Fruit fly (Drosophila melanogaster) whole organism, embryonic: ENCODE results near the gene dpr9.
A peak's percentile ranks its signal among the peaks of the same experiment; 100 is the strongest.

ENCODE experiments used
- Adf1 ChIP-seq: fragments of 200-800 bp; sonication (Bioruptor generic); IDR thresholded peaks from 2 replicates; pipeline ENCODE4 v1.3.6; 2022; ENCODE audit warnings: missing biosample characterization, missing genetic modification characterization
- Atf-2 ChIP-seq: fragments of 200-800 bp; sonication (Bioruptor generic); optimal IDR thresholded peaks from 2 replicates; lab custom pipeline; 2016; ENCODE audit warnings: missing biosample characterization, missing genetic modification characterization
- CG13287 ChIP-seq: fragments of 200-800 bp; sonication (Bioruptor generic); IDR thresholded peaks from 2 replicates; pipeline ENCODE4 v1.3.6; 2022; ENCODE audit warnings: missing biosample characterization, missing genetic modification characterization; ENCODE audit not compliant: partially characterized antibody
- CG1647 ChIP-seq: fragments of 200-800 bp; sonication (Bioruptor generic); optimal IDR thresholded peaks from 3 replicates; lab custom pipeline; 2016; ENCODE audit warnings: missing biosample characterization, missing genetic modification characterization
- CG2129 ChIP-seq: fragments of 200-800 bp; sonication (Bioruptor generic); IDR thresholded peaks from 2 replicates; pipeline ENCODE4 v1.3.6; 2022; ENCODE audit warnings: missing biosample characterization, missing genetic modification characterization; ENCODE audit not compliant: partially characterized antibody
- CG31365 ChIP-seq: fragments of 200-800 bp; sonication (Bioruptor generic); optimal IDR thresholded peaks from 2 replicates; lab custom pipeline; 2018; ENCODE audit warnings: missing biosample characterization, mild to moderate bottlenecking, missing genetic modification characterization
- CG7745 ChIP-seq: fragments of 200-800 bp; sonication (Bioruptor generic); optimal IDR thresholded peaks from 2 replicates; lab custom pipeline; 2018; ENCODE audit warnings: missing biosample characterization, mild to moderate bottlenecking, missing genetic modification characterization, moderate library complexity
- CG8089 ChIP-seq: fragments of 200-800 bp; sonication (Bioruptor generic); optimal IDR thresholded peaks from 3 replicates; lab custom pipeline; 2016; ENCODE audit warnings: missing biosample characterization, missing genetic modification characterization
- CG8359 ChIP-seq: fragments of 200-800 bp; sonication (Bioruptor generic); optimal IDR thresholded peaks from 2 replicates; lab custom pipeline; 2017; ENCODE audit warnings: missing biosample characterization, mild to moderate bottlenecking, missing genetic modification characterization, borderline replicate concordance
- CG8478 ChIP-seq: fragments of >200 bp; optimal IDR thresholded peaks from 2 replicates; lab custom pipeline; 2018
- Drgx ChIP-seq: fragments of 200-800 bp; sonication (Bioruptor generic); IDR thresholded peaks from 2 replicates; pipeline ENCODE4 v1.3.6; 2022; ENCODE audit warnings: missing biosample characterization, missing genetic modification characterization
- Ets65A ChIP-seq: fragments of 200-800 bp; sonication (Bioruptor generic); peaks from one replicate; lab custom pipeline; 2016; ENCODE audit warnings: missing biosample characterization, missing genetic modification characterization
- Fer1 ChIP-seq: fragments of 200-800 bp; sonication (Bioruptor generic); optimal IDR thresholded peaks from 2 replicates; lab custom pipeline; 2017; ENCODE audit warnings: missing biosample characterization, mild to moderate bottlenecking, missing genetic modification characterization
- Hey ChIP-seq: fragments of 200-800 bp; sonication (Bioruptor generic); optimal IDR thresholded peaks from 3 replicates; lab custom pipeline; 2018; ENCODE audit warnings: missing biosample characterization, mild to moderate bottlenecking, missing genetic modification characterization
- TFAM ChIP-seq: fragments of 200-800 bp; sonication (Bioruptor generic); optimal IDR thresholded peaks from 2 replicates; lab custom pipeline; 2017; ENCODE audit warnings: missing biosample characterization, missing genetic modification characterization, inconsistent platforms
- caup ChIP-seq: fragments of 200-800 bp; sonication (Bioruptor generic); optimal IDR thresholded peaks from 3 replicates; lab custom pipeline; 2017; ENCODE audit warnings: missing biosample characterization, mild to moderate bottlenecking, missing genetic modification characterization, moderate library complexity; ENCODE audit not compliant: severe bottlenecking
- ems ChIP-seq: fragments of 200-800 bp; sonication (Bioruptor generic); optimal IDR thresholded peaks from 3 replicates; lab custom pipeline; 2016; ENCODE audit warnings: missing biosample characterization, missing genetic modification characterization
- eyg ChIP-seq: fragments of 200-800 bp; sonication (Bioruptor generic); optimal IDR thresholded peaks from 3 replicates; lab custom pipeline; 2016; ENCODE audit warnings: missing biosample characterization, missing genetic modification characterization
- gcm ChIP-seq: fragments of 200-800 bp; sonication (Bioruptor generic); optimal IDR thresholded peaks from 2 replicates; lab custom pipeline; 2019; ENCODE audit warnings: missing biosample characterization, mild to moderate bottlenecking, missing genetic modification characterization, moderate library complexity
- gcm2 ChIP-seq: fragments of 200-800 bp; sonication (Bioruptor generic); optimal IDR thresholded peaks from 2 replicates; lab custom pipeline; 2016; ENCODE audit warnings: missing biosample characterization, missing genetic modification characterization
- nmo ChIP-seq: fragments of 200-800 bp; sonication (Bioruptor generic); optimal IDR thresholded peaks from 2 replicates; lab custom pipeline; 2018; ENCODE audit warnings: missing biosample characterization, mild to moderate bottlenecking, missing genetic modification characterization, moderate library complexity
- org-1 ChIP-seq: fragments of 200-800 bp; sonication (Bioruptor generic); optimal IDR thresholded peaks from 2 replicates; lab custom pipeline; 2017; ENCODE audit warnings: missing biosample characterization, missing genetic modification characterization
- sens ChIP-seq: fragments of 200-800 bp; sonication (Bioruptor generic); peaks from one replicate; lab custom pipeline; 2016; ENCODE audit warnings: missing biosample characterization, missing genetic modification characterization

Gene dpr9

DNA sequence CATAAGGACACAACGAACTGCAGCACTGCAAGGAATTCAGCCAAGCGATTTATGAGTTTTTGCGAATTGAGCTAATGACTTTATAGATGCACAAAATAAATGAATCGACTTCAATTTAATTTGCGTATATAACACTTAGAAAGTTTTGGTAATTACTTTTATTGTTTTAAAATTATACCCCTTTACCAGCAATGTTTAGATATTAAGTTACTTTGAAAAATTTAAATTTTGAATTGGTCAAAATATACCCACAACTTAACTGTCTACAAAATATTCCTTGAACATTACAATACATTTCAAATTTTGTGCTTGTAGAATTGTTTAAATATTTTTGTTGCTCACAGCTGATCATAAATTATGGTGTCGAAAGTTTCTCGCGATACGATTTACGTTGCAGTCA, 39.9 kb downstream of the dpr9 start, which contains the start of gene RpL10Aa:
RpL10Aa (plus strand) TSS at position 301 of the 400 bp plus-strand sequence.
- no peak for TF ChIP-seq Atf-2 (GFP tag; lab: Kevin White, UChicago)
- TF ChIP-seq TFAM (GFP tag; lab: Kevin White, UChicago), result no peak
- no peak for TF ChIP-seq CG8478 (lab: Kevin White, UChicago)

DNA sequence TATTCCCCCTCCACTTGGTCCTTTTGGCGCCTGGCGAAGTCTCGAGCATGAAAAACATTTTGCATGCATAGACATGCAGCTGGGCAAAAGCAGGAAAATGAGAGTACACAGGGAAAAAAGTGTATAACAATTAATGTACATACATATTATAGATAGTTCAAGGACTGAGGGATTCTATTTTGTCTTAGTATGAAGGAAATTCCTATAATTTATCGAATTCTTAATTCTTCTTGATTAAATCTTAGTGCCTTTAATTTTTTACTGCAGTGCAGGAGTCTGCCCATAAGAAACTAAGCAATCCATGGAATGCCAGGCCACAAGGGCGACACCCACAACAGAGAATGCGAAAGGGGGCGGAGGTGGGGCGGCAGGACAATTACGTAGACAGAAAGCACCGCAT, 45.3 kb downstream of the dpr9 start:
- TF ChIP-seq CG2129 (no peak), Hey (tag; lab: Kevin White, UChicago) (no peak), ems (no peak), sens (GFP tag; lab: Kevin White, UChicago) (peak; percentile 40), eyg (GFP tag; lab: Kevin White, UChicago) (no peak), CG31365 (tag; lab: Kevin White, UChicago) (no peak), Ets65A (GFP tag; lab: Kevin White, UChicago) (peak; percentile 1), CG8089 (GFP tag; lab: Kevin White, UChicago) (no peak), caup (GFP tag; lab: Kevin White, UChicago) (no peak)
- TF ChIP-seq, all 482 proteins: peak for 2

dm6 chr3R:15024202-15024601, 52.8 kb downstream of the dpr9 start:
- TF ChIP-seq CG8359 (peak; percentile 99), org-1 (GFP tag; lab: Kevin White, UChicago) (no peak)

DNA sequence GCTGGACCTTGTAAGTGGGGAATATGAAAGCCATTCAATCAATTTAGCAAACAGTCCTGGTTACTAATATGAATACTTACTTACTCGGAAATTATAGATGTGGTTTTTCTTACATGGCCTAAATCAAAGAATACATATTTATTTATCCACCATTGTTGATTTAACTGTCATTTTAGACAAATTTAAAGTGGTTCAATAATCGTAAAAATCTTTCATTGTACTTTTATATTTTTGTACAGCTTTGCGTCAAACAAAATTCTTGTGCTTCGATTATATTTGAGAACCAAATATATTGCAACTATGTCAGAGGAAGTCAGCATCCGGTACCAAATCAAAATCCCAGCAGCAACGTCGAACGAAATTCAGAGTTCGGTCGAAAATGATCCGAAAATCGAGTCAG, 62.5 kb downstream of the dpr9 start, which contains the start of gene CG14861:
CG14861 (plus strand) TSS at position 301 of the 400 bp plus-strand sequence.
- TF ChIP-seq gcm (no peak), CG1647 (GFP tag; lab: Kevin White, UChicago) (no peak), Drgx (GFP tag; lab: Robert Waterston, UW) (no peak), nmo (GFP tag; lab: Kevin White, UChicago) (no peak), Fer1 (no peak), gcm2 (GFP tag; lab: Kevin White, UChicago) (no peak), Adf1 (GFP tag; lab: Robert Waterston, UW) (no peak), CG7745 (tag; lab: Kevin White, UChicago) (no peak), CG13287 (GFP tag; lab: Robert Waterston, UW) (no peak)
